Worm (Caenorhabditis elegans) whole organism, dauer: ENCODE data around the gene nuo-4.

Experiments
- unc-62 ChIP-seq: sonication (generic microtip); optimal IDR thresholded peaks from 2 replicates; lab custom pipeline; 2017; ENCODE audit warnings: missing biosample characterization, missing genetic modification reagents, missing genetic modification characterization

The nuo-4 gene

DNA sequence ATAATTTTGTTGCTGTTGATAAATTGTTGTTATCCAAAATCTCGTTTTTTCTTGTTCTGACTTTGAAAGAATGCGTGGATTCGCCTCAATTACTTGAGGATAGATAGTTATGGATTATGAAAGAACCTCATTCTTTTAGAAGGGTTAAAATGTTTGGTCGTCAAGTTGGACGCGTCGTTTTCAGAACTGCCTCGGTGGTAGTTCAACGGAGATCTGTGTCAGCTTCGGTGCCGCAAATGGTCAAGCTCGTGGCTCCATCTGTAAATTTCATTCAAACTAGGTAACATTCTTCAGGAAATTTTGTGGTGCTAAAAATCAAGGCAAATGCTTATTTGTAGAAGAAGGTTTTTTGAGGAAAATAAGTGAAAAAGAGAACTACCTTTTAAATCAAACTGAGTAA lies 22.0 kb upstream of the nuo-4 start, which contains the start of gene ndab-2:
Gene ndab-2, plus strand, starts transcription at position 140 of the 400 bp plus-strand sequence.
- TF ChIP-seq unc-62 (GFP tag; lab: Kevin White, UChicago): no peak

DNA sequence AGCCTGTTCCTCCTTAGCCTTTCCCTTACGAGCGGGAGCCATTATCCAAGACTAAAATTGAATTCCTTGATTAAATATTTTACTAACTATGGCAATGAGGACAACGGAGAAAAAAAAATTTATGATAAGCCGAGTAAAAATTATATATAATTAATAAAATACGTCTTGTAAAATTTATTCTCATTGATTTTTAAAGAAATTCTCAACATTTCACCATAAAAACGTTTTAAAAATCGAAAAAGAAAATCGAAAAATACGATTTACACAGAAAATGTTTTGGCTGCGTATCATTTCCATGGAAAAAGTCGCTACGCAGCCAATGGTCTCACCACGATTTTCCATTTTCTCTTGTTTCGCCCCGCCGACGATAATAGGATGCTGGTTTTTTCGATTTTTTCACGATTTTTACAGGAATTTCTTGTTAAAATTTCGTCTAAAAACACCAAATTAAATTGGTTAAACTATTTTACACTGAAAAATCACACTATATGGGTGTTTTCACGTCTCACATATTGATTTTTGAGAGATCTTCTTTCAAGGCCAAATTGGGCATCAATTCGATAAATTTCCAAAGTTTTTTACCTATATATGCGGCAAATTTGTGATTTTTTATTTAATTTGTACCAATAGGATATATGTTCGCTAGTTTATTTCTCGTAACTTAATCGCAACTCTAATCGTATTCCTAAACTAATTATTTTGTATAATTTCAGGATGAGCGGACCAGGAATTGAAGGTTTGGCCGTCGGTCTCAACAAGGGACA lies 21.1 kb upstream of the nuo-4 start, which contains the start of the genes rps-14 and rpl-36:
Gene rps-14, minus strand, starts transcription at position 51 of the 764 bp plus-strand sequence.
Gene rpl-36, plus strand, starts transcription at position 714 of the 764 bp plus-strand sequence.
- TF ChIP-seq unc-62 (GFP tag; lab: Kevin White, UChicago): no peak

DNA sequence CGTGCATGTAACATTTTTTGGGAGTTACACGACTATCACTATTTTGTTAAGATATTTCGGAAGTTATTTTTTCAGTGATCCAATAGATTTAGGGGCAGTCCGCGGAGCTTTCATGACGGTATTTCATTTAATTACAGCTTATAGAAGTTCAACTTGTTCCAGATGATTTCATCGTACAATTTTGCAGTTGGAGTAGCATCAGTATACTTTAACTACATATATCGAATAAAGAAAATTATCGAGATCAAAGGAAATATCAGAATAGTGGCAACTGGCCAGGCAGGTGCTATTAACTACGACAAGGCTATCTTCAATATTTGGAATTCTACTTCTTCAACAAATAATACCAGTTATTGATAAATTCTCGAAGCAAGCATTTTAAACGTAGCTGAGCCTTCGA lies 19.9 kb upstream of the nuo-4 start:
- no peak for TF ChIP-seq unc-62 (GFP tag; lab: Kevin White, UChicago)

DNA sequence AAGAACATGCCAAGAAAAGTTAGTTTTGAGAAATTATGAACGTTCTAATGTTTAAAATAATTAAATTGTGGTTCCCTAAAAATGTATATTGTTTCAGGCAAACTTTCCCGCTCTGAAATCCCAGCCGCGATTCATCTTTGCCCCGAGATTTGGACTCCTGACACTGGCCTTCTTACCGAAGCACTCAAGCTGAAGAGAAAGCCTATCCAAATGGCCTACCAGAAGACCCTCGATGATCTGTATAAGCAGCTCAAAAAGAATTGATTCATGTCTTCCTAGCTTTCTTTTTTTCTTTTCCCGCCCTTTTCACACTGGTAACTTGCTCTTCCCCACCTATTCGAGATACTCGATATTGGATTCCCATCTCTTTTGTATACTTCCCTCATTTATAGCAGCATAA lies 11.5 kb upstream of the nuo-4 start:
- TF ChIP-seq unc-62 (GFP tag; lab: Kevin White, UChicago): no peak

DNA sequence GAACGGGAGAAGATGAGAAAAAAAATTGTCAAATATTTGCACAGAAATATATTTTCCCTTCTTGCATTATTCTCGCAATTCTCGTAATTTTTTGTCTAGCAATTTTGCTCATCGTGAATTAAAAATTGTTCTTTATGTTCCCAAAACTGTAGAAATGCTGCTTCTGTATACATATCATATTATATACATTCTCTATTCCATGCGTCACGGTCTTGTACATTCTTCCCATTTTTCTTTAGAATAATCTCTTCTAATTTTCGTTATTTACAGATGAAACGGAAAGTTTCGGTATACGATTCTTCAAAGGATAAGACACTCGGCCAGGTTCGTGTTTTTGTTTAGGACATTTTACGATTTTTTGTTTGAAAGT lies 8.9 kb upstream of the nuo-4 start, which contains the start of gene acs-4:
Gene acs-4, plus strand, starts transcription at position 271 of the 370 bp plus-strand sequence.
- TF ChIP-seq unc-62 (GFP tag; lab: Kevin White, UChicago): no peak

DNA sequence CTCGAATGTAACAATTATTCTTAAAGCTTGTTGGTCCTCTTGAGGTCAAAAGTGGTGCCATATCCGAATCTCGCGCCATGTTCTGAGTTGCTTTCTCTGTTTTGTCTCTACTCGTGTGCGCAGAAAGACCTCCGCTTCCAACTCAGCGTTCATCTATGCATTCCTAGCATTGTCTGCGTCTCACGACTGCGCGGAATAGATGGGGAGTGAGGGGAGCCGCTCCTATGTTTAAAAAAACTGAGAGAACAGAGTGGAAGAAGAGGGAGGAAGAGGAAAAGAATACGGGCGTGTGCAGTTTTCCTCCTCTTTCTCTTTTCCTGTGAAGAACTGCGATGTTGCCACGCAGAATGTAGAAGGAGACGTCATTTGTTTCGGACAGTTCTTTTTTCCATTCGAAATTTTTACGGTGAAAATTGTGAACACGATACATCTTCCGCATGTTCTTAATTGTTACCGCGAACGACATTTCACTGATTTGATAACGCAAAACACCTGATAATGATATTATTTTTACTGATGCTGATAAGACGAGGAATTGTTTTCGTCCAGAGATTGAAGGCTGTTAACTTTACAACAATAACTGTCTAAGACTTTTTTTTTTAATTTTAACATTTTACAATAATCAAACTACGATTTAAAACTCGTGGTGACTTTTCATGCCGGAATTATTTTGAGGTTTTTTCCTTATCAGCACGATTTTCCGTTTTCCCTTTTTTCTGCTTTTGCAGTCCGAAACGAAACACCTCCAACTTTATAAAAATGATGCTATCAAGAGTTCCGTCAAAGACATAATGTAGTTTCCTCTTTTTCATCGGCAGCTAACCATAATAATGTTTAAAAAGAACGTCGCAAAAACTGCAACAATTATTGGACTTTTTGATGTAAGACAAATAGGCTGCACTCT lies 8.3 kb upstream of the nuo-4 start:
- TF ChIP-seq unc-62 (GFP tag; lab: Kevin White, UChicago): no peak

DNA sequence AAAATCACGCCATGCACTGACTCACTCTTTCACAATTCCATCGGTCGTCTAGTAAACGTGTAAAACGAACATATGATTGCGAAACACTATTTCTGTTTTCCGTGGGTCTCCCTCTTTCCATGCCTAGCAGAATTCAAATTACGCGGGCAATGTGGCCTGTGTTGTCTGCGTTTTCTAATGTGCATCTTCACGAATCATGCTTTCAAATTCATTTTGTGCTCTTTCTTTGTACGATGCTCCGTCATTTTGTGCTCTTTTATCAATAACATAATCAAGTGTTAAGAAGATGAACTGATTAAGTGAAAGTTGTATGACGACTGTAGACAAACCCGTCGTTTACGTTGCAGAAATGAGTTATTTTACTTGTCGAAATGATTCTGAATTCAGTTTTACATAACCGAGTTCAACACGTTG lies 7.2 kb upstream of the nuo-4 start:
- no peak for TF ChIP-seq unc-62 (GFP tag; lab: Kevin White, UChicago)

DNA sequence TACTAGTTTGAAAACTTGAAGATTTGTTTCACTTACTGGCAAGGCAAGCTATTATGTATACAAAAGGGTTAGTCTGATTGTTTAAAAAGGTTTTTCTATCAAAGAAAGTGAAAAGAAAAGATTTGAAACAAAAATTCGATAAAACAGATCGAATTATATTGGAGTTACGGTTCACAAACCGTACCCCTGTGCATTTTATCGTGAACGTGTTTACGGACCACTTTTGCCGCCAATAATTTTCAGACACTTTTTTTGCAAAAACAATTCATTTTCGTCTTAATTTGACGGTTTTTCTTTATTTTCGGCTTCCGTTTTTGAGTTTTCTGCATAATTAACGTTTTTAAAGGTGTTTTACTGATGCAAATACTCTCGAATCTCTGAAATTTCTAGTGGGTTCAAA lies 6.7 kb upstream of the nuo-4 start:
- no peak for TF ChIP-seq unc-62 (GFP tag; lab: Kevin White, UChicago)

DNA sequence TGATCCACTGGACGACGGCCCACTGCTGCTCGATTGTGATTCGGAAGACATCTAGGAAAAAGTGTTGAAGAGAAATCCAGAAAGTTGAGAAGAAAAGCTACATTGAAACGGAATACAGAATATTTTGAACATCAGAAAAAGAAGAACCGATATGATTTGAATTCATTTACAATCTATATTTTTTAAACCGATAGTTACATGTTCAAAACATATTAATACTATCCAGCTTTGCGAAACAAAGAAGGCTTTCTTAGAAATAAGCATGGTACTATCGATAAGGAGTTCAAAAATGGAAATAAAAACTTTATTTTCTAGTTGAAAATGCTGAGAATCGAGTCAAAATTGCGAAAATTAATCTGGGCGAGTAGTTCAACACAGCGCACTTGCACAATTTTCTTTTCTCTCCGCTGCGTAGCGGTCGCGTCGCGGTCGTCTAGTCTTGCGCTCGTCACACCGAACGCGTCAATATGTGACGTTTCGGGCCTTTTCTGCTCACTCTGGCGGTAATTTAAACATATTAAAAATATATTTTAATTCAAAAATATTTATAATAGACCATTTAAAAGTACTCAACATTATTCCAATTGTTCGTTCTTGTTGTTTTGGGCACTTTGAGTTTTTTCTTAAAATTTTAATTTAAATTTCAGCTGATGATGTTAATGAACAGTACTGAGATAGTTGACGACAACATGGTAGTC lies 3.6 kb upstream of the nuo-4 start, which contains the start of the genes syf-2 and K04G7.1:
Gene syf-2, minus strand, starts transcription at position 51 of the 698 bp plus-strand sequence.
Gene K04G7.1, plus strand, starts transcription at position 648 of the 698 bp plus-strand sequence.
- TF ChIP-seq unc-62 (GFP tag; lab: Kevin White, UChicago): no peak

DNA sequence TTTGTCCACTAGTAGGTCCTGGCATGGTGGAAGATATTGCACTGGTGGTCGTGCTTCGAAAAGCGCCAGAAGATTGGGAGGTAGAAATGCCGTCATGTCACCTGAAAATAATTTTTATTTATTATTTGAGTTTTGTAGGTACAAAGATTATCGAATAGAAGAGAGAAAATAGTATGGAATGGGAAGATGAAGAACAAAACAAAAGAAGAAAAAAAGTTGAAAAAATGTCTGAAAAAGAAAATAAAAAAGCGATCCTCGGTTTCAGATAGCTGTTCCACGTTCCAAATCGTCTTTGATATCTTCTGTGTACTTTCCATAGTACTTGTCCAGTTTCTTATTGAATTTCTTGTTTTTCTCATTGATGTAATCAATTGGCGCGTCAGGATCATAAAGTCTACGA lies 2.4 kb upstream of the nuo-4 start, which contains the start of gene rnp-7:
Gene rnp-7, minus strand, starts transcription at position 101 of the 400 bp plus-strand sequence.
- no peak for TF ChIP-seq unc-62 (GFP tag; lab: Kevin White, UChicago)

DNA sequence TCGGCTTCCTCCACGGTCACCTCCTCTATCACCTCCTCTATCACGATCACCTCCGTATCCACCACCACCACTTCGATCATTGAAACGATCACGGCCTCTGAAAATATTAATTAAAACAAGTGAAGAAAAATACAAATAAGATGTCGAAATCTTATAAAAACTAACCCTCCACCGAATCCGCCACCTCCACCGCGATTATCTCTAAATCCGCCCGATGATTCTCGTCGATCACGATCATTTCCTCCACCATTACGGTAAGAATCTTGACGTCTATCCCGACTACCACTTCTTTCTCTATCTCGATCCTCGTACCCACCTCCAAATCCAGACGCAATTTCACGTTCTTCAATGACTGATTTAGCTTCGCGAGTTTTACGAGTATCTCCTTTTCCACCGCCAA lies 637 bp upstream of the nuo-4 start:
- no peak for TF ChIP-seq unc-62 (GFP tag; lab: Kevin White, UChicago)

DNA sequence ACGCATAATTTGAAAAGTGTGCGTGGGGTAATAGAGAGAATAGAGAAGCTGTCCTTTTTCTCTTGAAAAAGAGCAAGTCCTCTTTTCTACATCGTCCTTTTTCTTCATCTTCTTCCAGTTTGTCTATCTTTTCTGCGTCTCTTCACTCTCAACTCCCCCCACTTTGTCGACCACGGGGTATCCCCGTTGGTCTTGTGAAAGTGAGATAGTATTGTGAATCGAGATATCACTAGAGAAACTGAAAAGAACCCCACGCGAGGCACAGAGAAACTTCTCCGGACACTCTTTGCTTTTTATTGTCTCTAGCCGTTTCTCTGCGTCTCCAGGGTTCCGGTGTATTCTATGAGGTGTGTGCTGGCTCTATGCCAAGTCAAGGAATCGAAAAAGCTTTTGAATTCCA lies 3.0 kb downstream of the nuo-4 start:
- no peak for TF ChIP-seq unc-62 (GFP tag; lab: Kevin White, UChicago)

DNA sequence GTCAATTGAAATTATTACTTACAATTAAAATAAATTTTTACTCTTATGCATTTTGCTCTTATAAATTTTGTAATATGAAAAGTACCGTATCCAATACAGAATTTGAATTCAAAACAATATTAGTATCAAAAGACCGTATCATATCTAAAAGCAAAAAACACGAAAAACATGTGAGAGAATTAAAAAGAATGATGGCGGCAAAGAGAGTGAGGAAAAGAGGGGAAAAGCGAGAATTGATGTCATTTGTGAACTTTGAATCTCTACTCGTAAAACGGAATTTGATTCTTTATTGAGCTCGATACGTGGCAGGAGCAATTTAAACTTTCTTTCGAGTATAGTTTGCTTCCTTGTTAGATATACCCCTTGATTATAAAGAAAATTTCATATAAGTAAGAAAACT lies 4.1 kb downstream of the nuo-4 start:
- no peak for TF ChIP-seq unc-62 (GFP tag; lab: Kevin White, UChicago)

DNA sequence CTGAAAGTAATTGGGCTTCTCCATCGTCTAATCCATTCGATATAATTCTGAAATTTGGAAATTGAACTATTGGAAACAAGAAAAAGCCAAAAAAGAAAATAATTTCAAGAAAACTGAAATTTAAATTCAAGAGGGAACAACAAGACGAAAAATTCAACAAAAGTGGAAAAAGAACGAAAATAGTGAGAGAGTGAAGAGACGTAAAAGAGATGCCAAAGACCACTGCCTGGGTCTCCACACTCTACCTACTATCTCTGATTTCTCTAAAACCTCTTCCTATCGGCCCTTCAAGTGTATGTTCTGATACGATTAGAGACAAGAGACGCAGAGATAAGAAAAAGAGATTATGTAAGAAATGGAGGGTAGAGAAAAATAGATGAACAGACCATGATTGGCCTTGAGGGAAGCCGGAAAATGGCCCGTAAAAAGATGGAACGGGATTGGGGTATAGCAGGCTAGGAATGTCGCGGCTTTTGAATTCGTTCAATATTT lies 4.8 kb downstream of the nuo-4 start, which contains the start of gene ogt-1:
Gene ogt-1, minus strand, starts transcription at position 51 of the 492 bp plus-strand sequence.
- TF ChIP-seq unc-62 (GFP tag; lab: Kevin White, UChicago): no peak

DNA sequence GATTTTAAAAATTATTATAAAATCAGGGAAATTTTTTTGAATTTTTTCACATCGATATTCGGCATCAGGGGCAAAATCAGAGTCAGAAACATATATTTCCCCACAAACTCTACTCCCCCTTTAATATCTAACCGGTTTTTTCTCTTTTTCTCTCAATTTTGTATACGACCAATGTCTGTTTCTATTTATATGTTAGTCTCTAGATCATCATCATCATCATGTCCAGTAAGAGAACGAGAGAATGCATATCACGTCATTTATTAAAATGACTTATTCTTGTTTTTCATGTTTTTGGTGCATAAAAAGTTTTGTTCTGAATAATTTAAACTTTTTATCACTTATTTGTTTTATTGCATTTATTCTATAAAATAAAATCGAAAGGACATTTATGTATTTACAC lies 6.0 kb downstream of the nuo-4 start:
- no peak for TF ChIP-seq unc-62 (GFP tag; lab: Kevin White, UChicago)
